Worm (Caenorhabditis elegans): ENCODE data around the gene rmif-2.

rmif-2 gene

DNA sequence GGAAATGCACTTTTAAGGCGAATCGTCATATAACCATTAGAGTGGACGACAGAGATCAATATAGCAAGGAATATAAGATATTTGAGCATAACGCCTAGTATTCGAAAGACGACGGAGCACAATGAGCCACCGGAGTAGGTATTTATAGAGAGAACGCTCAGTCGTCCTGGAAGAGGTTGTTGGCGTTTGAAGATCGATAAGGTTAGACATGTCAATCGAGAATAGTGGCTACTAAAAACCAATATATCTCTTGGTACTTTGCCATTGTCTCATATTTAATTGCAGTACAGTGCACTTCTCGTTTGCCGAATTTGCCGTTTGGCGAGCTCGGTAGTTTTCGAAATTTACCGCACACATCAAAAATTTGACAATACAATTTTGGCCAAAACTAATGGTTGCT lies 25.6 kb downstream of the rmif-2 start, which contains the start of gene dsl-1:
Gene dsl-1 (minus strand): TSS at position 101 of the 400 bp plus-strand sequence.
- no peak for TF ChIP-seq nhr-28 (tag; optimal IDR thresholded peaks at IDR 0.05)

DNA sequence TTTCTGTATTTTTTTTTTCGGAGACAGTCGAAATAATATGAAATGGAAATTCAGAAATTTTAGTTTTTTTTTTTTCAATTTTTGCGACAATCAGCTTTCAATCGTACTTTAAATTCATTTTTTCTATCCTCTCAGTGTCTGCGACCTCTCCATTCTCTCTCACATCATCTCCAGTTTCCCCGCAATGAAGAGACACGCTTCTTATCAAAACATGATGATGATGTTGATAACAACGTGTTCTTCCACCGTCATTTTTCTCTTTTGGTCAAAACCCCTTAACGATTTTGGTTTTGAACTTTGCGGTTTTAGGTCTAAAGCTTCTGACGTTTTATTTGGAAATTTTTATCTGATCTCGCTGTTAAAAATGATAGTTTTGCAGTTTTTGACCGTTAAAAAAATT lies 26.9 kb downstream of the rmif-2 start:
- TF ChIP-seq R02D3.7 (tag; optimal IDR thresholded peaks at IDR 0.05) (no peak), ama-1 (optimal IDR thresholded peaks at IDR 0.05) (no peak), egl-27 (tag; optimal IDR thresholded peaks at IDR 0.05) (no peak), nfya-1 (tag; optimal IDR thresholded peaks at IDR 0.05; ENCODE audit: insufficient read depth) (no peak), ceh-28 (tag; optimal IDR thresholded peaks at IDR 0.05) (no peak), nhr-77 (tag; optimal IDR thresholded peaks at IDR 0.05) (no peak), pqm-1 (tag; optimal IDR thresholded peaks at IDR 0.05) (no peak), snpc-4 (tag; optimal IDR thresholded peaks at IDR 0.05) (no peak), skn-1 (tag; optimal IDR thresholded peaks at IDR 0.05) (no peak), nhr-76 (tag; optimal IDR thresholded peaks at IDR 0.05) (no peak), mdl-1 (tag; optimal IDR thresholded peaks at IDR 0.05) (no peak), ZK546.5 (tag; optimal IDR thresholded peaks at IDR 0.05) (no peak), ceh-9 (tag; optimal IDR thresholded peaks at IDR 0.05) (no peak), daf-12 (tag; optimal IDR thresholded peaks at IDR 0.05) (no peak)

DNA sequence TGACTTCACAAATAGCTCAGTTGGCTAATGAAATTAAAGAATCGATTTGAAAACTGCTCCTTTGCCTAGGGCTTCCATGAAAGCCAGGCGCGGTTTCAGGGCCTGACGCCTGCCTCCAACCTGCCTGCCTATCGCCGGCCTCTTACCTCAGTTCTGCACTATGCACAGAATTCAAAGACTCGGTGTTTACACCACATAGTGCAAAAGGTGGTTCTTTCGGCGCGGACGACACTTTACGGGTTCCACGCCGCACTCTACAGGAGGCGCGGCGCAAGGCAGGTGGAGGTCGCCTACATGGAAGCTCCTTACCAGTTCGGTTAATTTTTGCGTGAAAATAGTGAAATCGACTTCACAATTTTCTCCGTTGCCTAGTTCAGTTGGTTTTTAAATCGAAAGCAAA lies 27.4 kb downstream of the rmif-2 start:
- no peak for TF ChIP-seq ZK546.5 (tag; optimal IDR thresholded peaks at IDR 0.05)

DNA sequence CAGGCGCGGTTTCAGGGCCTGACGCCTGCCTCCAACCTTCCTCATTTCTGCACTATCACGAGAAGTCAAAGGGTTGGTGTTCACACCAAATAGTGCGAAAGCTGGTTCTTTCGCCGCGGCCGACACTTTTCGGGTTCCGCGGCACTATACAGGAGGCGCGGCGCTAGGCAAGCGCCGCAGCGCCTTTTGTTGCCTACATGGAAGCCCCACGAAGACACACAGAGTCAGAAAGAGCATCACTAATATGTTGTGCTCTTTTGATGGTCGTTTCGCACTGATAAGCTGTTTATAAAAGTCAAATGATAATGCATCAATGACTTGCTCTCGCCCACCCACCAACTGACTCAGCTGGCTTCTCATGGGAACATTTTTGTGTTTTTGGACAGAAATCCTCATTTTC lies 29.5 kb downstream of the rmif-2 start:
- TF ChIP-seq elt-1 (tag; optimal IDR thresholded peaks at IDR 0.05): no peak
- TF ChIP-seq snpc-4 (tag; optimal IDR thresholded peaks at IDR 0.05): peak; percentile 48
- TF ChIP-seq pqm-1 (tag; optimal IDR thresholded peaks at IDR 0.05): peak; percentile 10
- peak; percentile 60 for TF ChIP-seq elt-2 (tag; optimal IDR thresholded peaks at IDR 0.05)

DNA sequence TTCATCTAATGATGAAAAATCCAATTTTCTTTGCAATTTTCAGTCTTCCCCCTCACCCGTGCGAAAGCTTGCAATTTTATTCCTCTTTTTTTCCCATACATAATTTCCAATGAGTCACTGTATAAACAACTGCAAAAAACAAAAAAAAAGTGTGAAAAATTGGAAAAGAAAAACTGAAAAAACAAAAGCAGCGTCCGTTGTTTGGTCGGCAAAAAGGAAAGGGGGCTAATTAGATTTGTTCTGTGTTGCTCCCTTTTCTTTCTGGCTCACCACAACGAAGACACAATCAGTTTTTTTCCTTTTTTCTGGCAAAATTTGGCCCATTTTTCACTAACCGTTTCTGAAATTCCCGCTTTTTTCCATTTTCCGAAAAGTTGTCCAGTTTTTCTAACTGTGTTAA lies 30.0 kb downstream of the rmif-2 start:
- TF ChIP-seq lin-39 (tag; optimal IDR thresholded peaks at IDR 0.05): no peak
- no peak for TF ChIP-seq elt-1 (tag; optimal IDR thresholded peaks at IDR 0.05)
- no peak for TF ChIP-seq nfya-1 (tag; optimal IDR thresholded peaks at IDR 0.05; ENCODE audit: insufficient read depth)
- TF ChIP-seq jun-1 (tag; optimal IDR thresholded peaks at IDR 0.05): no peak
- TF ChIP-seq nhr-237 (tag; optimal IDR thresholded peaks at IDR 0.05): no peak
- no peak for TF ChIP-seq mml-1 (tag; optimal IDR thresholded peaks at IDR 0.05)
- no peak for TF ChIP-seq nhr-23 (tag; optimal IDR thresholded peaks at IDR 0.05)
- TF ChIP-seq egl-27 (tag; optimal IDR thresholded peaks at IDR 0.05): no peak
- TF ChIP-seq elt-2 (tag; optimal IDR thresholded peaks at IDR 0.05): no peak
- no peak for TF ChIP-seq daf-12 (tag; optimal IDR thresholded peaks at IDR 0.05)
- TF ChIP-seq mdl-1 (tag; optimal IDR thresholded peaks at IDR 0.05): no peak
- TF ChIP-seq lin-15B (tag; optimal IDR thresholded peaks at IDR 0.05): no peak
- TF ChIP-seq aly-2 (tag; optimal IDR thresholded peaks at IDR 0.05): no peak
- TF ChIP-seq fkh-2 (tag; optimal IDR thresholded peaks at IDR 0.05): no peak
- TF ChIP-seq skn-1 (tag; optimal IDR thresholded peaks at IDR 0.05): no peak
- no peak for TF ChIP-seq elt-3 (tag; optimal IDR thresholded peaks at IDR 0.05)

DNA sequence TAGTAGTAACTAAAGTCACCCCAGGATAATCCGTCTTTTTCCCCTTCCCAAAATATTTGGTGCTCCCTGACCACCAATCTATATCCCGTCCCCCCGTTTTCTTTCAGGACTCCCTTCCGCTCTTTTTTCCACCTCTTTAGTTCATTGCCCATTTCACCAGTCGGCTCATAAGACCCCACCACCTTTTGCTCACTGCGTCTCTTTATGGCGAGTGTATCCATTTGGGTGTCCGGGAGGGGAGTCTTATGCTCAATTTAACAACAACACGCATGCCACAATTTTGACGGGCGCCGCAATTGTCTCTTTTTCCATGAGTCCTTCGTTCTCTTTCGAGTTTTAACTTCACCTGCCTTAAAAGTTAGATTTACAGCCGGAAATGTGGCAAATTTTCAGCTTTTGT lies 30.8 kb downstream of the rmif-2 start:
- TF ChIP-seq skn-1 (tag; optimal IDR thresholded peaks at IDR 0.05) (no peak), snpc-4 (tag; optimal IDR thresholded peaks at IDR 0.05) (peak; percentile 43), ceh-9 (tag; optimal IDR thresholded peaks at IDR 0.05) (no peak), ceh-16 (tag; optimal IDR thresholded peaks at IDR 0.05) (no peak), egl-5 (tag; optimal IDR thresholded peaks at IDR 0.05) (no peak), nfya-1 (tag; optimal IDR thresholded peaks at IDR 0.05; ENCODE audit: insufficient read depth) (peak; percentile 38), elt-3 (tag; optimal IDR thresholded peaks at IDR 0.05) (no peak), jun-1 (tag; optimal IDR thresholded peaks at IDR 0.05) (no peak), fkh-10 (GFP tag; optimal IDR thresholded peaks at IDR 0.05) (no peak), elt-1 (tag; optimal IDR thresholded peaks at IDR 0.05) (no peak), lin-39 (tag; optimal IDR thresholded peaks at IDR 0.05) (peak; percentile 49)

DNA sequence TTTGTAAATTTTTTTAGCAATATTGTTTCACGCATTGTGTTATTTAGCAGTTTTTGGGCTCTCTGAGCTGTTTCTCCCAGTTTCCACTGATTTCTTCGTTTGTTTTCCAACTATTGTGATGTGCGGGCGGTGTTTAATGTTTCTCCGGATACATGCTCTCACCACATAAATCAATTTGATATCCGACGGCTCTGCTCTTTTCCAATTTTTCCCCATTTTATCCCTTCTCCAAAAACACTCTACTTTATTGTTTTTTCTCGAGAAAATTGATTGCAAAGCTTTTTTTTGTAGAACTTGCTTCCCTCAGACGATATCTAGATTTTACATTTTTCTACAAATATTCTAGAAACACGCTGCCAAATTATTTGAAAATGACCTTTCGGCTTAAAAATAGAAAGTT lies 33.1 kb downstream of the rmif-2 start:
- no peak for TF ChIP-seq pqm-1 (tag; optimal IDR thresholded peaks at IDR 0.05)
- TF ChIP-seq nhr-12 (tag; optimal IDR thresholded peaks at IDR 0.05): no peak
- no peak for TF ChIP-seq jun-1 (tag; optimal IDR thresholded peaks at IDR 0.05)
- no peak for TF ChIP-seq lin-15B (tag; optimal IDR thresholded peaks at IDR 0.05)
- no peak for TF ChIP-seq nhr-77 (tag; optimal IDR thresholded peaks at IDR 0.05)
- no peak for TF ChIP-seq unc-62 (GFP tag; optimal IDR thresholded peaks at IDR 0.05)
- TF ChIP-seq ceh-82 (tag; optimal IDR thresholded peaks at IDR 0.05): no peak
- no peak for TF ChIP-seq elt-3 (tag; optimal IDR thresholded peaks at IDR 0.05)

Measured in whole organism, L3 larva.